Fruit fly (Drosophila melanogaster) S2 (cell line): ENCODE measurements around the gene MSAmiP.

Experiments
- CG8478 ChIP-seq: fragments of >200 bp; optimal IDR thresholded peaks from 2 replicates; lab custom pipeline; 2018
- CTCF ChIP-seq, 2 experiments: fragments of >200 bp; optimal IDR thresholded peaks; 2 replicates each; lab custom pipeline; 2018

DNA sequence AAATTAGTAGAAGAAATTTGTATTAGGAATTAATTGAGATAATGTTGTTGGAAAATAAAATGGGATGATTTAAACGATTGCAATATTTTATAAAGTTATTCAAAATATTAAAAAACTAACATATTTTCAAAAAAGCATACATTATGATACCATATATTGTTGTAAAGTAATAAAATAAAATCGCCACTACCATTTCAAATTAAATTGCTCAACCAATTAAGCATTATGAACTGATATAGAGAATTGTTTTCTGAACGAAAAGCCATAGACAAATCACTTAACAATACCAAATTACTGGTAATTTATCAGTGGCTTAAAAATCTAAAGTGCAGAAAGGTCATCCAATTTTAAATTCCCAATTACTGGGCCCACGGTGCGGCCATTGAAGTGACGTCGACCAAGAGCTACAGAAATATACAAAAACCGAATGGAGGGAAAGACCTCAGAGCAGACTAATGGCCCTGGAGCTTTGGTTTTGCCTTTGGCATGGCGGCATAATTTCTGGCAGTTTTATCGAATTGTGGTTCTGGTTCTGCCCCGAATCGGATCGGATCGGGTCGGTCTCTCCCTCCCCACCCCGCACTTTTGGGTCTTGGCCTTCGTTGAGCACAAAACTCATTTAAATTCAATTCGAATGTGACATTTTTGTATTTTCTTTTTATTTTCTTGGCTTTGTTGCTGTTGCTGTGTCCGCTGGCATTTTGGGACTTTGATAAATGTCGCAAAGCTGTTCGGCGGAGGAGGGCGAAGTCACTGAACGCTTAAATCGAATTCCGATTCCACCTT is 22.9 kb downstream of the MSAmiP start:
- TF ChIP-seq CTCF (optimal IDR thresholded peaks at IDR 0.05; lab: Kevin White, UChicago) (no peak), CG8478 (lab: Kevin White, UChicago) (no peak)
